Fruit fly (Drosophila melanogaster): ENCODE results near the gene mei-217.

Gene mei-217

DNA sequence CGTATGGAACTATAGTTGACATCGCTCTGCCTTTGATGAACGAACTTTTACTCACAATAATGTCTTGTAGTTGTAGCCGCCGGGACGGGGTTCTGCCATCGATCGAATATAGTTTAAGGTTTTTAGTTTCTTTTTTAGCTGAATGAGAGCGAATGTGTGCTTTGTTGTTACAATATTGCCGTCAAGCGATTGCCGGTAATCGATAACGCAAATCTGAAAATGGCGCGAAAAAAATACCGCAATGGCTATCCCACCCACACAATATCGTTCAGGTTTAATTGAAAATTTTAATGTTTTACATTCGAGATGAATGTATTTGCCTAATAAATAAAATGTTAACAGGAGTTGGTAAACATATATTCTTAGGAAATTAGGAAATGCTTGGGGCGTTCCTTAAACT, 16.3 kb upstream of the mei-217 start, which contains the start of gene xmas (continued):
- TF ChIP-seq phol (tag; optimal IDR thresholded peaks at IDR 0.05) (peak; percentile 63), CG10959 (GFP tag; IDR thresholded peaks at IDR 0.05) (no peak), Dfd (GFP tag; optimal IDR thresholded peaks at IDR 0.05) (no peak), Dref (GFP tag; IDR thresholded peaks at IDR 0.05) (peak; percentile 62), CG15514 (GFP tag; optimal IDR thresholded peaks at IDR 0.05) (no peak), BEAF-32 (GFP tag; optimal IDR thresholded peaks at IDR 0.05) (peak; percentile 36), hbn (GFP tag; IDR thresholded peaks at IDR 0.05; ENCODE audit: partially characterized antibody) (peak; percentile 25), mirr (GFP tag; optimal IDR thresholded peaks at IDR 0.05) (no peak), Rx (GFP tag; IDR thresholded peaks at IDR 0.05) (no peak), CG16815 (GFP tag; optimal IDR thresholded peaks at IDR 0.05) (no peak), E2f1 (GFP tag; IDR thresholded peaks at IDR 0.05) (no peak; the same call in 1 of the 2 replicates), nerfin-2 (GFP tag; IDR thresholded peaks at IDR 0.05; ENCODE audit: partially characterized antibody) (0 out of 2 replicates have a peak, but pooled peaks have one; percentile 15), zen2 (GFP tag; IDR thresholded peaks at IDR 0.05; ENCODE audit: partially characterized antibody) (no peak), Opbp (GFP tag; IDR thresholded peaks at IDR 0.05; ENCODE audit: partially characterized antibody) (0 out of 3 replicates have a peak, but pooled peaks have one; percentile 20), amos (GFP tag; IDR thresholded peaks at IDR 0.05; ENCODE audit: partially characterized antibody) (peak; percentile 23; the same call in 1 of the 2 replicates), bbx (GFP tag; IDR thresholded peaks at IDR 0.05; ENCODE audit: partially characterized antibody) (peak; percentile 46; the same call in 1 of the 2 replicates), slou (GFP tag; optimal IDR thresholded peaks at IDR 0.05) (no peak), MESR4 (GFP tag; optimal IDR thresholded peaks at IDR 0.05) (peak; percentile 22), CG4360 (GFP tag; IDR thresholded peaks at IDR 0.05) (no peak)

DNA sequence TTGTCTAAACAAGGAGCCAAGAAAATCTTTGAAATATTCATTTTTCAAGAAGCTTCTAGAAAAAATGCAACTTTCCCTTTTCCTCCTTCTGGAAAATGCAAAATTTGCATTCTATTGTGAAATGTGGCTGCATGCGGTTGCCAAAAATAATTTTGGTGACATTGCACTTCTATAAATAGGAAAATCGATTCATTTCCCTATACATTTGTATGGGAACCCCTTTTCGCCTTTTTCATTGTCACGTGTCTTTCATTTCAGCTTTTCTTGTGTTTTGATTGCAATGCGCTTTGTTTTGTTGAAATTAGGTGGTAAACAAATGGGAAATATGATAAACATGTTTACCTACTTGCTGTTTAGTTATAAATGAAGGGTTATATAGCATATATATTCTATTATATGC, 7.9 kb upstream of the mei-217 start:
- TF ChIP-seq sens (GFP tag) (peak; percentile 48), CG18011 (GFP tag; optimal IDR thresholded peaks at IDR 0.05) (no peak)

DNA sequence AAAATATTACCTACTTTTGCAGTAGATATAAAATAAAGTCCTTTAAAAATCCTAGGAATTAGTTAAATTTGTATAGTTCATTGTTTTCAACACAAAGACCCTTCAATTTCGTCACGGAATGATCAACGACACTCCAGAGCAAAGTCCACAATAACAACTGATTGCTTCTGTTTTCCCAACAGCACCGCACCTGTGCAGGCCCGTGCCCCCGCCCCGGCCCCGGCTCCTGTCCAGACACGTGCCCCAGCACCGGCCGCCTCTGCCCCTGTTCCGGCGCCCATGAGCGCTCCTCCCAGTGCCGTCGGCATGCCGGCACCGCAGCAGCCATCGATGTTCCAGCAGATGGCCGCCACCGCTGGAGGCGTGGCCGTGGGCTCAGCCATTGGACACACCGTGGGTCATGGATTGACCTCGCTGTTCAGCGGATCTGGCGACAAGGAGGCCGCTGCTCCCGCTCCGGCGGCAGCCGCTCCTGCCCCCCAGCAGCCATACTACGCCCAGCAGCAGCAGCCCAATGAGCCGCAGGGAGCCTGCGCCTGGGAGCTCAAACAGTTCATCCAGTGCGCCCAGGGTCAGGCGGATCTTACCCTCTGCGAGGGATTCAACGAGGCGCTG, 7.0 kb upstream of the mei-217 start:
- no peak for TF ChIP-seq Nf-YA (GFP tag; IDR thresholded peaks at IDR 0.05)
- no peak for TF ChIP-seq nerfin-2 (GFP tag; IDR thresholded peaks at IDR 0.05; ENCODE audit: partially characterized antibody)
- no peak for TF ChIP-seq TFAM (GFP tag; optimal IDR thresholded peaks at IDR 0.05)
- no peak for TF ChIP-seq h (optimal IDR thresholded peaks at IDR 0.05)
- TF ChIP-seq Jarid2 (GFP tag; optimal IDR thresholded peaks at IDR 0.05), result no peak
- TF ChIP-seq sim (GFP tag; IDR thresholded peaks at IDR 0.05), result no peak
- no peak for TF ChIP-seq HLH54F (GFP tag; optimal IDR thresholded peaks at IDR 0.05)
- no peak for TF ChIP-seq GATAe (GFP tag; conservative IDR thresholded peaks at IDR 0.05)
- no peak for TF ChIP-seq Asciz (GFP tag; optimal IDR thresholded peaks at IDR 0.05)
- peak; percentile 74 for TF ChIP-seq Med (GFP tag)
- no peak for TF ChIP-seq bbx (GFP tag; IDR thresholded peaks at IDR 0.05; ENCODE audit: partially characterized antibody)
- no peak for TF ChIP-seq Gug (GFP tag; IDR thresholded peaks at IDR 0.05)
- no peak for TF ChIP-seq hb (GFP tag; IDR thresholded peaks at IDR 0.05; ENCODE audit: partially characterized antibody)
- no peak for TF ChIP-seq Hmx (GFP tag; optimal IDR thresholded peaks at IDR 0.05)
- peak; percentile 25 for TF ChIP-seq cwo (GFP tag; optimal IDR thresholded peaks at IDR 0.05)
- TF ChIP-seq tin (GFP tag; optimal IDR thresholded peaks at IDR 0.05), result no peak
- no peak for TF ChIP-seq C15 (GFP tag; IDR thresholded peaks at IDR 0.05)
- no peak for TF ChIP-seq Hand (GFP tag; optimal IDR thresholded peaks at IDR 0.05)
- TF ChIP-seq Ets97D (GFP tag; optimal IDR thresholded peaks at IDR 0.05), result no peak
- TF ChIP-seq Hr39 (optimal IDR thresholded peaks at IDR 0.05), result peak; percentile 79
- no peak for TF ChIP-seq Spps (tag; optimal IDR thresholded peaks at IDR 0.05)
- peak; percentile 93 for TF ChIP-seq nom (GFP tag; optimal IDR thresholded peaks at IDR 0.05)
- no peak for TF ChIP-seq btn (GFP tag; optimal IDR thresholded peaks at IDR 0.05)
- no peak for TF ChIP-seq chif (GFP tag; optimal IDR thresholded peaks at IDR 0.05)
- no peak for TF ChIP-seq otp (GFP tag; IDR thresholded peaks at IDR 0.05)
- TF ChIP-seq CG11560 (tag; IDR thresholded peaks at IDR 0.05), result no peak
- TF ChIP-seq Bdp1 (GFP tag; optimal IDR thresholded peaks at IDR 0.05), result no peak
- TF ChIP-seq slp2 (GFP tag; optimal IDR thresholded peaks at IDR 0.05), result no peak
- peak; percentile 34; the same call in 1 of the 3 replicates for TF ChIP-seq CG16813 (GFP tag; IDR thresholded peaks at IDR 0.05; ENCODE audit: partially characterized antibody)
